Fruit fly (Drosophila melanogaster) whole organism, adult: ENCODE results near the gene moi.
A peak's percentile ranks its signal among the peaks of the same experiment; 100 is the strongest.

ENCODE experiments used
- CG33017 ChIP-seq: fragments of 200-800 bp; sonication (Bioruptor generic); optimal IDR thresholded peaks from 2 replicates; lab custom pipeline; 2018; ENCODE audit warnings: missing biosample characterization, mild to moderate bottlenecking, missing genetic modification characterization, moderate library complexity
- bab1 ChIP-seq: fragments of 200-800 bp; sonication (Bioruptor generic); optimal IDR thresholded peaks from 3 replicates; lab custom pipeline; 2019; ENCODE audit warnings: missing biosample characterization, mild to moderate bottlenecking, missing genetic modification characterization, moderate library complexity
- kay ChIP-seq: fragments of 200-800 bp; sonication (Bioruptor generic); peaks from one replicate; lab custom pipeline; 2016; ENCODE audit warnings: missing biosample characterization, missing genetic modification characterization, borderline replicate concordance
- tj ChIP-seq: fragments of 200-800 bp; sonication (Bioruptor generic); optimal IDR thresholded peaks from 3 replicates; lab custom pipeline; 2017; ENCODE audit warnings: missing biosample characterization, mild to moderate bottlenecking, missing genetic modification characterization, moderate library complexity

- no peak for TF ChIP-seq kay (GFP tag; lab: Kevin White, UChicago)
- peak; percentile 13 for TF ChIP-seq bab1 (GFP tag; lab: Kevin White, UChicago)
- TF ChIP-seq CG33017 (tag; lab: Kevin White, UChicago) = peak; percentile 81
- no peak for TF ChIP-seq tj
Observed at dm6 chr3R:18275113-18275782, 19.9 kb downstream of the moi start.
